Worm (Caenorhabditis elegans) whole organism, mixed stage, embryonic: ENCODE results near the gene fbxc-54.

Experiments used
- M03D4.4 ChIP-seq: sonication (generic microtip); optimal IDR thresholded peaks from 2 replicates; lab custom pipeline; 2017; ENCODE audit warnings: mild to moderate bottlenecking, missing genetic modification characterization, missing compliant biosample characterization
- bed-3 ChIP-seq: fragments of 200-800 bp; sonication (Bioruptor generic); optimal IDR thresholded peaks from 3 replicates; lab custom pipeline; 2018; ENCODE audit warnings: mild to moderate bottlenecking, missing genetic modification characterization, moderate library complexity, missing compliant biosample characterization
- blmp-1 ChIP-seq: fragments of 150-350 bp; optimal IDR thresholded peaks from 2 replicates; lab custom pipeline; 2014; ENCODE audit warnings: missing biosample characterization, missing genetic modification characterization
- ceh-39 ChIP-seq: fragments of 150-350 bp; optimal IDR thresholded peaks from 2 replicates; lab custom pipeline; 2014; ENCODE audit warnings: missing biosample characterization, missing genetic modification characterization
- ceh-43 ChIP-seq: fragments of 200-800 bp; sonication (Bioruptor generic); optimal IDR thresholded peaks from 2 replicates; lab custom pipeline; 2018; ENCODE audit warnings: mild to moderate bottlenecking, missing genetic modification characterization, moderate library complexity, missing compliant biosample characterization
- ces-1 ChIP-seq: fragments of 150-350 bp; optimal IDR thresholded peaks from 2 replicates; lab custom pipeline; 2014; ENCODE audit warnings: missing biosample characterization, missing genetic modification reagents, missing genetic modification characterization
- cnd-1 ChIP-seq: fragments of 200-800 bp; sonication (Bioruptor generic); optimal IDR thresholded peaks from 2 replicates; lab custom pipeline; 2018; ENCODE audit warnings: mild to moderate bottlenecking, missing genetic modification characterization, missing compliant biosample characterization
- drap-1 ChIP-seq: fragments of 200-800 bp; sonication (Bioruptor generic); optimal IDR thresholded peaks from 3 replicates; lab custom pipeline; 2018; ENCODE audit warnings: mild to moderate bottlenecking, missing genetic modification characterization, missing compliant biosample characterization
- elt-1 ChIP-seq: sonication (generic microtip); optimal IDR thresholded peaks from 2 replicates; lab custom pipeline; 2017; ENCODE audit warnings: missing genetic modification characterization, mild to moderate bottlenecking, missing compliant biosample characterization, antibody characterized with exemption, moderate library complexity, borderline replicate concordance; ENCODE audit not compliant: insufficient read depth
- elt-3 ChIP-seq: fragments of 150-350 bp; optimal IDR thresholded peaks from 2 replicates; lab custom pipeline; 2014; ENCODE audit warnings: missing biosample characterization, missing genetic modification characterization
- flh-1 ChIP-seq: fragments of 200-800 bp; sonication (Bioruptor generic); optimal IDR thresholded peaks from 2 replicates; lab custom pipeline; 2018; ENCODE audit warnings: mild to moderate bottlenecking, missing genetic modification characterization, moderate library complexity, missing compliant biosample characterization
- ham-2 ChIP-seq: fragments of 200-800 bp; sonication (Bioruptor generic); optimal IDR thresholded peaks from 2 replicates; lab custom pipeline; 2018; ENCODE audit warnings: mild to moderate bottlenecking, missing genetic modification characterization, missing compliant biosample characterization
- hlh-1 ChIP-seq: fragments of 150-350 bp; optimal IDR thresholded peaks from 2 replicates; lab custom pipeline; 2014; ENCODE audit warnings: missing biosample characterization, missing genetic modification reagents, missing genetic modification characterization
- lin-13 ChIP-seq: fragments of 150-350 bp; optimal IDR thresholded peaks from 2 replicates; lab custom pipeline; 2014; ENCODE audit warnings: missing biosample characterization, missing genetic modification characterization
- lin-32 ChIP-seq: fragments of 200-800 bp; sonication (Bioruptor generic); optimal IDR thresholded peaks from 2 replicates; lab custom pipeline; 2018; ENCODE audit warnings: mild to moderate bottlenecking, missing genetic modification characterization, missing compliant biosample characterization
- lsy-2 ChIP-seq: fragments of 150-350 bp; optimal IDR thresholded peaks from 2 replicates; lab custom pipeline; 2014; ENCODE audit warnings: missing biosample characterization, missing genetic modification characterization
- mab-5 ChIP-seq: fragments of 150-350 bp; optimal IDR thresholded peaks from 2 replicates; lab custom pipeline; 2014; ENCODE audit warnings: missing biosample characterization, missing genetic modification characterization
- mep-1 ChIP-seq: fragments of 150-350 bp; optimal IDR thresholded peaks from 2 replicates; lab custom pipeline; 2017; ENCODE audit warnings: missing biosample characterization, missing genetic modification reagents, missing genetic modification characterization, inconsistent platforms
- mls-2 ChIP-seq: sonication (generic microtip); optimal IDR thresholded peaks from 2 replicates; lab custom pipeline; 2016; ENCODE audit warnings: mild to moderate bottlenecking, missing genetic modification characterization, moderate library complexity, missing compliant biosample characterization
- nhr-2 ChIP-seq: fragments of 150-350 bp; optimal IDR thresholded peaks from 2 replicates; lab custom pipeline; 2014; ENCODE audit warnings: missing biosample characterization, missing genetic modification characterization
- nhr-237 ChIP-seq: fragments of 150-350 bp; optimal IDR thresholded peaks from 2 replicates; lab custom pipeline; 2014; ENCODE audit warnings: missing biosample characterization, missing genetic modification characterization
- nhr-28 ChIP-seq: fragments of 150-350 bp; optimal IDR thresholded peaks from 2 replicates; lab custom pipeline; 2014; ENCODE audit warnings: missing biosample characterization, missing genetic modification characterization
- nhr-76 ChIP-seq: sonication (generic microtip); optimal IDR thresholded peaks from 2 replicates; lab custom pipeline; 2017; ENCODE audit warnings: missing biosample characterization, missing genetic modification characterization
- sem-2 ChIP-seq: fragments of 200-800 bp; sonication (Bioruptor generic); optimal IDR thresholded peaks from 2 replicates; lab custom pipeline; 2018; ENCODE audit warnings: mild to moderate bottlenecking, missing genetic modification characterization, missing compliant biosample characterization
- snpc-4 ChIP-seq: fragments of 150-350 bp; optimal IDR thresholded peaks from 2 replicates; lab custom pipeline; 2014; ENCODE audit warnings: missing biosample characterization, missing genetic modification characterization
- sptf-1 ChIP-seq: sonication (generic microtip); optimal IDR thresholded peaks from 2 replicates; lab custom pipeline; 2017; ENCODE audit warnings: mild to moderate bottlenecking, missing genetic modification characterization, moderate library complexity, missing compliant biosample characterization
- tbx-8 ChIP-seq: fragments of 200-800 bp; sonication (Bioruptor generic); optimal IDR thresholded peaks from 2 replicates; lab custom pipeline; 2018; ENCODE audit warnings: mild to moderate bottlenecking, missing genetic modification characterization, moderate library complexity, missing compliant biosample characterization
- unc-120 ChIP-seq: sonication (generic microtip); optimal IDR thresholded peaks from 2 replicates; lab custom pipeline; 2017; ENCODE audit warnings: missing genetic modification characterization, missing compliant biosample characterization; ENCODE audit not compliant: poor library complexity, severe bottlenecking
- unc-39 ChIP-seq: fragments of 150-350 bp; optimal IDR thresholded peaks from 2 replicates; lab custom pipeline; 2014; ENCODE audit warnings: missing biosample characterization, missing genetic modification characterization
- unc-62 ChIP-seq: fragments of 150-350 bp; optimal IDR thresholded peaks from 2 replicates; lab custom pipeline; 2014; ENCODE audit warnings: missing biosample characterization, missing genetic modification reagents, missing genetic modification characterization
- zip-8 ChIP-seq: fragments of 150-350 bp; optimal IDR thresholded peaks from 2 replicates; lab custom pipeline; 2014; ENCODE audit warnings: missing biosample characterization, missing genetic modification characterization
- ztf-11 ChIP-seq: fragments of 150-350 bp; optimal IDR thresholded peaks from 2 replicates; lab custom pipeline; 2014; ENCODE audit warnings: missing biosample characterization, missing genetic modification characterization

The fbxc-54 gene

DNA sequence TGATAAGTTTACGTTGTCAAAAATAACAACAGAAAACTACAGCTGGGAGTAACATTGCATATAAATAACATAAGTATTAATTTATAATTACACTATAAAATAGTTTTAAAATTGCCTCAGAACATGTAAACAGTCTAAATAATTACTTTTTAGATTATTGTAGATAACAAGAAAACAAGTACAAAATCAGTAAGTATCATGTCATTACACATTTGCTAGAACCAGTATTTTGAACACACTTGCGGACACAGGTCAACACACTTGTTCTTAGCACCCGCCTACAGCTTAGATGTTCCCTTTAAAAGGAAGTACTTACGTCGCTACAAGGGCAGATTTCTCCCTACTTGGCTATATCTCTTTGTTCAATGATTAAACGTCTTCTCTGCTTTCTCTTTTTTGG, 2.4 kb downstream of the fbxc-54 start, which contains the start of gene F23F1.2:
Gene F23F1.2 (plus strand): TSS at position 301 of the 400 bp plus-strand sequence.
- no peak for TF ChIP-seq mep-1 (tag; lab: Kevin White, UChicago)
- no peak for TF ChIP-seq nhr-2 (tag; lab: Kevin White, UChicago)
- no peak for TF ChIP-seq tbx-8 (GFP tag; lab: Kevin White, UChicago)
- no peak for TF ChIP-seq ztf-11 (tag; lab: Kevin White, UChicago)
- TF ChIP-seq nhr-237 (tag; lab: Kevin White, UChicago), result no peak
- no peak for TF ChIP-seq sem-2 (GFP tag; lab: Kevin White, UChicago)
- TF ChIP-seq nhr-28 (tag; lab: Kevin White, UChicago), result no peak
- no peak for TF ChIP-seq hlh-1
- TF ChIP-seq cnd-1 (tag; lab: Kevin White, UChicago), result no peak
- no peak for TF ChIP-seq snpc-4 (tag; lab: Kevin White, UChicago)
- TF ChIP-seq ceh-43 (GFP tag; lab: Kevin White, UChicago), result no peak
- no peak for TF ChIP-seq nhr-76 (tag; lab: Kevin White, UChicago)
- no peak for TF ChIP-seq elt-3 (tag; lab: Kevin White, UChicago)
- no peak for TF ChIP-seq elt-1
- TF ChIP-seq blmp-1 (tag; lab: Kevin White, UChicago), result no peak
- no peak for TF ChIP-seq flh-1 (GFP tag; lab: Kevin White, UChicago)
- no peak for TF ChIP-seq M03D4.4 (tag; lab: Kevin White, UChicago)
- TF ChIP-seq lsy-2, result no peak

DNA sequence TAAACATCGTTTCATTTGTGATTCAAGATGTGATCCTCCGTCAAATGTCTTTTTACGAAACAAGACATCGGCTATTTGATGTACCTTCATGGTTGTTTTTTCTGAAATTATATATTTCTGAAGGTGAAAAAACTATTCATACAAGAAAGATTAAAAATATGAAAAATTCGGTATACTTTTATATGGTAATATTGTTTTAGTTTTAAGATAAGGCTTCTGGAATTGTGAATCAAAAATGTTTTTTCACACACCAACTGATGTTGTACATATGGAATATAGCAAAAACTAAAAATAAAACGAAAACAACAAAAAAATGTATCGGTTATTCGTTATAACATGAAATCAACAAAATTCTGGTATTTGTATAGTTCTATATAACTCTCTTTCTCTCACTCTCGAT, 5.7 kb downstream of the fbxc-54 start, which contains the start of gene F23F1.6:
Gene F23F1.6 (minus strand): TSS at position 101 of the 400 bp plus-strand sequence.
- TF ChIP-seq ham-2 (GFP tag; lab: Kevin White, UChicago) (no peak), bed-3 (GFP tag; lab: Kevin White, UChicago) (no peak), lin-32 (GFP tag; lab: Kevin White, UChicago) (no peak), elt-3 (tag; lab: Kevin White, UChicago) (no peak), zip-8 (tag; lab: Kevin White, UChicago) (no peak), snpc-4 (tag; lab: Kevin White, UChicago) (no peak), mls-2 (tag; lab: Kevin White, UChicago) (no peak), drap-1 (no peak), ceh-39 (tag; lab: Kevin White, UChicago) (no peak), ces-1 (GFP tag; lab: Kevin White, UChicago) (no peak), nhr-2 (tag; lab: Kevin White, UChicago) (no peak), M03D4.4 (tag; lab: Kevin White, UChicago) (no peak), mab-5 (tag; lab: Kevin White, UChicago) (no peak), nhr-28 (tag; lab: Kevin White, UChicago) (no peak), lin-13 (no peak), unc-62 (GFP tag; lab: Kevin White, UChicago) (no peak), hlh-1 (no peak), tbx-8 (GFP tag; lab: Kevin White, UChicago) (no peak), blmp-1 (tag; lab: Kevin White, UChicago) (no peak)

DNA sequence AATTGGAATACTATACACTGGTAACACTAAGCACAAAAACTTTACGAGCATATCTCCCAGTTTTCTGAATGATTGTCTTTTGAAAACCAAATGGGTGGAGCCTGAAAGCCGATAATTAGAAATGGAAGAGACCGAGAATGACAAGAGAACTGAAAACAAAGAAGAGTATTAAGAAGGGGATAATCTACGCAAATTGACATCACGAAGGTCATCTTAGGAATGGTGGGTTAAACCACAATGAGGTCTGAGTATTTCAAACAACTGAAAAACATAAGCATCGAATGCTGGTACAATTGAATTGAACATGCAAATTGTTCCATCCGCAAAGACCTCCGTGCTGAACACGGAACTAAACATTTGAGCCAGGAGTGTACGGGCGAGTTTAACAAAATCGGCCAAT, 7.9 kb downstream of the fbxc-54 start, which contains the start of gene spp-24:
Gene spp-24 (minus strand): TSS at position 101 of the 400 bp plus-strand sequence.
- TF ChIP-seq cnd-1 (tag; lab: Kevin White, UChicago) (no peak), blmp-1 (tag; lab: Kevin White, UChicago) (no peak), snpc-4 (tag; lab: Kevin White, UChicago) (no peak), bed-3 (GFP tag; lab: Kevin White, UChicago) (no peak), sptf-1 (no peak)

DNA sequence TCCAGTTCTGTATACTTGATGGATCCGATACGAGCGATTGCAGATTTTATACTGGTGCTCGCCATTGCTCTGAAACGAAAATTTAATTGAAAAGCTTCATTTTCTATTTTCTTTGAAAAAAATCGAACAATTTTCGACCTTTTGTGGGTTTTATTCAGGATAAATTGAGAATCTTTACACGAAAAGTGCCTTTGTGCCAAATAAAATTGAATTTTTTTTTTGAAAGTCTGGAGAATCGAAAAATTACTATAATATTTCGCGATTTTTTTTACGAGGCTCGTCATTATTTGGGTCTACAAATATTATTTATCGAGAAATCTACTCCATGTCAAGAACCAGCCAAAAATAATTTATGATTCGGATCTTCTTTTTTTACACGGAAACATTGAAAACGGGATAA, 10.4 kb downstream of the fbxc-54 start, which contains the start of gene F23F1.10:
Gene F23F1.10 (minus strand): TSS at position 69 of the 400 bp plus-strand sequence.
- TF ChIP-seq lsy-2 (no peak), elt-1 (no peak), nhr-237 (tag; lab: Kevin White, UChicago) (no peak), cnd-1 (tag; lab: Kevin White, UChicago) (no peak), flh-1 (GFP tag; lab: Kevin White, UChicago) (no peak), mls-2 (tag; lab: Kevin White, UChicago) (no peak), blmp-1 (tag; lab: Kevin White, UChicago) (no peak), sem-2 (GFP tag; lab: Kevin White, UChicago) (no peak), unc-120 (tag; lab: Kevin White, UChicago) (no peak), lin-13 (no peak), unc-62 (GFP tag; lab: Kevin White, UChicago) (no peak), unc-39 (no peak)
